Worm (Caenorhabditis elegans) whole organism, L4 larva: Measurements from ENCODE around the gene F46F5.16.

Source experiments
- daf-12 ChIP-seq: fragments of 150-350 bp; optimal IDR thresholded peaks from 2 replicates; lab custom pipeline; 2014; ENCODE audit warnings: missing biosample characterization, missing genetic modification reagents, missing genetic modification characterization
- fos-1 ChIP-seq: fragments of 150-350 bp; optimal IDR thresholded peaks from 2 replicates; lab custom pipeline; 2014; ENCODE audit warnings: missing biosample characterization, missing genetic modification characterization
- mep-1 ChIP-seq: fragments of 150-350 bp; sonication (generic microtip); optimal IDR thresholded peaks from 3 replicates; lab custom pipeline; 2014; ENCODE audit warnings: missing biosample characterization, missing genetic modification characterization
- nhr-77 ChIP-seq: fragments of 150-350 bp; optimal IDR thresholded peaks from 2 replicates; lab custom pipeline; 2014; ENCODE audit warnings: missing biosample characterization, missing genetic modification characterization
- unc-62 ChIP-seq, 3 experiments: fragments of 150-350 bp in 1 of 3; sonication (generic microtip); optimal IDR thresholded peaks in 2 of 3; peaks in 1 of 3; 1 replicate in 1 of 3; 2 replicates in 2 of 3; lab custom pipeline; 2014 to 2017; ENCODE audit warnings: missing biosample characterization in 3 of 3, missing genetic modification characterization in 3 of 3, missing genetic modification reagents in 3 of 3, missing genotype in 1 of 3

DNA sequence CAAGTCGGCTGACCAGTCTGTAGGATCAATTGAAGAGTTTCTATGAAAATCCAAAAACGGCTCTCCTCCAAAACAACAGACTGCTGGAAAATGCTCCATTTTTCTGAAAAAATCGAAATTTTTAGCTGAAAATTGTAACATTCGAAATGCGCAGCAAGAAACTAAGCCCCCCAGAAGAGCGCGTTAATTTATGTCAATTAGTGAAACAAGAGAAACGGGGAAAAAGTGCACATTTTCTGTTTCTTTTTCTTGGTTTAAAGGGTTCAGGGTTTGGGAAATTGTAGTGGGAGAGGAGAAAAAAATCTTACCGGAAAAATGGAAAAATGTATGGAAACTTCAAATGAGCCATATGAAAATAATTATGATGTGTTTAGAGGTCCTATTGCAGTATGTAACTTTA is 21.8 kb upstream of the F46F5.16 start, which contains the start of gene C08G5.7:
- TF ChIP-seq unc-62 (GFP tag; optimal IDR thresholded peaks at IDR 0.05 in 1 of 2; lab: Kevin White, UChicago) (no peak), unc-62 (tag; optimal IDR thresholded peaks at IDR 0.05; lab: Kevin White, UChicago) (no peak), fos-1 (tag; lab: Kevin White, UChicago) (no peak), mep-1 (no peak), nhr-77 (tag; lab: Kevin White, UChicago) (no peak), daf-12 (tag; lab: Kevin White, UChicago) (no peak)
